Worm (Caenorhabditis elegans) whole organism, L4 larva: ENCODE data around the gene ser-6.

Experiments
- F37D6.2 ChIP-seq: sonication (generic microtip); optimal IDR thresholded peaks from 2 replicates; lab custom pipeline; 2016; ENCODE audit warnings: mild to moderate bottlenecking, missing genetic modification characterization, missing compliant biosample characterization
- F49E8.2 ChIP-seq: sonication (generic microtip); optimal IDR thresholded peaks from 2 replicates; lab custom pipeline; 2016; ENCODE audit warnings: missing compliant biosample characterization, mild to moderate bottlenecking, missing genetic modification characterization, borderline replicate concordance
- aha-1 ChIP-seq: fragments of 150-350 bp; peaks from one replicate; lab custom pipeline; 2014; ENCODE audit warnings: missing biosample characterization, missing genetic modification characterization
- lin-39 ChIP-seq: fragments of 150-350 bp; optimal IDR thresholded peaks from 2 replicates; lab custom pipeline; 2014; ENCODE audit warnings: missing biosample characterization, missing genetic modification reagents, missing genetic modification characterization
- nhr-76 ChIP-seq: fragments of 150-350 bp; optimal IDR thresholded peaks from 2 replicates; lab custom pipeline; 2014; ENCODE audit warnings: missing biosample characterization, missing genetic modification characterization
- vab-7 ChIP-seq: fragments of 200-800 bp; sonication (Bioruptor generic); IDR thresholded peaks from 2 replicates; pipeline ENCODE4 v1.3.6; 2022; ENCODE audit warnings: missing genetic modification reagents, missing genetic modification characterization, missing compliant biosample characterization

- TF ChIP-seq aha-1 (tag; lab: Kevin White, UChicago) (no peak), vab-7 (GFP tag; lab: Robert Waterston, UW) (no peak), F49E8.2 (tag; lab: Kevin White, UChicago) (no peak), F37D6.2 (tag; lab: Kevin White, UChicago) (no peak), nhr-76 (tag; lab: Kevin White, UChicago) (no peak), lin-39 (tag; lab: Kevin White, UChicago) (no peak)
Measured at ce11 chrIV:3001500-3001899, 41.6 kb downstream of the ser-6 start.
